Worm (Caenorhabditis elegans) whole organism, midembryonic: ENCODE data around the gene cyp-33C5.

Experiments
- T22C8.4 ChIP-seq: fragments of 200-800 bp; sonication (Bioruptor generic); IDR thresholded peaks from 2 replicates; pipeline ENCODE4 v1.3.6; 2022; ENCODE audit warnings: missing genetic modification characterization, missing compliant biosample characterization
- cog-1 ChIP-seq: sonication (generic microtip); optimal IDR thresholded peaks from 2 replicates; lab custom pipeline; 2016; ENCODE audit warnings: missing genetic modification characterization, missing compliant biosample characterization
- flt-1 ChIP-seq: fragments of 200-800 bp; sonication (Bioruptor generic); IDR thresholded peaks from 2 replicates; pipeline ENCODE4 v1.3.6; 2022; ENCODE audit warnings: missing genetic modification characterization, missing compliant biosample characterization
- ref-1 ChIP-seq: fragments of 200-800 bp; sonication (Bioruptor generic); conservative IDR thresholded peaks from 2 replicates; pipeline ENCODE4 v1.3.6; 2022; ENCODE audit warnings: missing genetic modification reagents, missing genetic modification characterization, missing compliant biosample characterization

DNA sequence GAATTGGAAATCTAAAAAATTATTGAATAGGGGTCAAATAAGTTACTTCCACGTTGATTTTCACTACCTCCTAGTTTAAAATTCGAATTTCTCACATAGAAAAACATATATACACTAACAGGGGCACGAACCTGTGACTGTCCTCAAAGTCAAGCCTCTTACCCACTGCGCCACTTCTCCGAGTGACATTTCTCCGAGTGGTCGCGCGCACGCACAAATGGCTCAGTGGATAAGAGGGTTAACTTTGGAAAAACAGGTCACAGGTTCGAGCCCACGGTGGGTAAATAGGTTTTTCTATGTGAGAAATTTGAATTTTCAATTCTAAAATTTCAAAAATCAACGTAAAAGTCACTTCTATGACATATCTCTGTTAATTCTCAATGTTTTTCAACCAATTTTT lies 32.5 kb downstream of the cyp-33C5 start:
- TF ChIP-seq flt-1 (GFP tag; lab: Robert Waterston, UW) (no peak), cog-1 (no peak), ref-1 (GFP tag; lab: Robert Waterston, UW) (no peak), T22C8.4 (GFP tag; lab: Robert Waterston, UW) (no peak)
